ENCODE assay signal across 3 fruit fly cellular contexts in genomic region chrX:12765076-12765475, dm6.
TF ChIP-seq lines count a peak whose summit lies in the region.

Agpat1 (plus strand) TSS chrX:12765266.

- no peak for TF ChIP-seq CTCF in whole organism, embryonic (GFP tag; optimal IDR thresholded peaks at IDR 0.05; lab: Kevin White, UChicago)

TF ChIP-seq in whole organism, adult, 20 proteins besides CTCF, POLR2A, EP300 and RAD21:
- TF ChIP-seq Hr96 (GFP tag; optimal IDR thresholded peaks at IDR 0.05; lab: Kevin White, UChicago) (no peak), Mnt (GFP tag; optimal IDR thresholded peaks at IDR 0.05; lab: Kevin White, UChicago) (no peak), toe (GFP tag; optimal IDR thresholded peaks at IDR 0.05; lab: Kevin White, UChicago) (no peak), pad (GFP tag; optimal IDR thresholded peaks at IDR 0.05; lab: Kevin White, UChicago) (no peak), CG33017 (tag; optimal IDR thresholded peaks at IDR 0.05; lab: Kevin White, UChicago) (no peak), ovo (GFP tag; optimal IDR thresholded peaks at IDR 0.05; lab: Kevin White, UChicago) (peak; percentile 29), CG7101 (tag; optimal IDR thresholded peaks at IDR 0.05; lab: Kevin White, UChicago) (no peak)

TF ChIP-seq in whole organism, embryonic, 481 proteins besides CTCF, POLR2A, EP300 and RAD21 (continues in another document):
- TF ChIP-seq pb (GFP tag; optimal IDR thresholded peaks at IDR 0.05; lab: Kevin White, UChicago) (no peak), lmd (GFP tag; IDR thresholded peaks at IDR 0.05; lab: Robert Waterston, UW) (no peak), CG9609 (GFP tag; optimal IDR thresholded peaks at IDR 0.05; lab: Kevin White, UChicago) (no peak), ase (GFP tag; IDR thresholded peaks at IDR 0.05; lab: Robert Waterston, UW) (no peak), CG10431 (GFP tag; optimal IDR thresholded peaks at IDR 0.05; lab: Kevin White, UChicago) (peak; percentile 18), CG7745 (tag; optimal IDR thresholded peaks at IDR 0.05; lab: Kevin White, UChicago) (no peak), zen2 (GFP tag; IDR thresholded peaks at IDR 0.05; lab: Robert Waterston, UW; ENCODE audit: partially characterized antibody) (peak; percentile 65), dmrt11E (tag; optimal IDR thresholded peaks at IDR 0.05; lab: Kevin White, UChicago) (no peak), CG2199 (GFP tag; IDR thresholded peaks at IDR 0.05; lab: Robert Waterston, UW) (no peak), CG12659 (GFP tag; optimal IDR thresholded peaks at IDR 0.05; lab: Kevin White, UChicago) (no peak), bbx (GFP tag; IDR thresholded peaks at IDR 0.05; lab: Robert Waterston, UW; ENCODE audit: partially characterized antibody) (peak; percentile 86), CG12299 (tag; optimal IDR thresholded peaks at IDR 0.05; lab: Kevin White, UChicago) (no peak), CG3281 (GFP tag; optimal IDR thresholded peaks at IDR 0.05; lab: Kevin White, UChicago) (no peak), CG17912 (GFP tag; optimal IDR thresholded peaks at IDR 0.05; lab: Kevin White, UChicago) (no peak), CG17359 (tag; optimal IDR thresholded peaks at IDR 0.05; lab: Kevin White, UChicago) (peak; percentile 2), CG15479 (GFP tag; optimal IDR thresholded peaks at IDR 0.05; lab: Kevin White, UChicago) (no peak), Scr (GFP tag; IDR thresholded peaks at IDR 0.05; lab: Robert Waterston, UW; ENCODE audit: partially characterized antibody) (peak; percentile 79), CG7372 (GFP tag; IDR thresholded peaks at IDR 0.05; lab: Robert Waterston, UW) (no peak), pzg (GFP tag; optimal IDR thresholded peaks at IDR 0.05; lab: Kevin White, UChicago) (no peak), E2f1 (GFP tag; IDR thresholded peaks at IDR 0.05; lab: Robert Waterston, UW) (no peak), Bgb (GFP tag; IDR thresholded peaks at IDR 0.05; lab: Robert Waterston, UW; ENCODE audit: partially characterized antibody) (peak; percentile 72), slbo (GFP tag; IDR thresholded peaks at IDR 0.05; lab: Robert Waterston, UW) (no peak), esg (GFP tag; conservative IDR thresholded peaks at IDR 0.05; lab: Robert Waterston, UW) (no peak), seq (GFP tag; IDR thresholded peaks at IDR 0.05; lab: Robert Waterston, UW) (no peak), Deaf1 (tag; optimal IDR thresholded peaks at IDR 0.05; lab: Kevin White, UChicago) (no peak), wdn (GFP tag; IDR thresholded peaks at IDR 0.05; lab: Robert Waterston, UW) (no peak), Fer1 (GFP tag; optimal IDR thresholded peaks at IDR 0.05; lab: Kevin White, UChicago) (no peak), cad (GFP tag; optimal IDR thresholded peaks at IDR 0.05; lab: Kevin White, UChicago) (no peak), ato (GFP tag; IDR thresholded peaks at IDR 0.05; lab: Robert Waterston, UW; ENCODE audit: partially characterized antibody) (peak; percentile 87), CG12219 (GFP tag; optimal IDR thresholded peaks at IDR 0.05; lab: Kevin White, UChicago) (no peak), Oli (tag; optimal IDR thresholded peaks at IDR 0.05; lab: Kevin White, UChicago) (no peak), z (GFP tag; IDR thresholded peaks at IDR 0.05; lab: Robert Waterston, UW) (no peak), unc-4 (GFP tag; IDR thresholded peaks at IDR 0.05; lab: Robert Waterston, UW; ENCODE audit: partially characterized antibody) (peak; percentile 80), unpg (GFP tag; optimal IDR thresholded peaks at IDR 0.05; lab: Kevin White, UChicago) (no peak), exex (tag; optimal IDR thresholded peaks at IDR 0.05; lab: Kevin White, UChicago) (no peak), Kr (GFP tag; optimal IDR thresholded peaks at IDR 0.05; lab: Kevin White, UChicago) (no peak), CG11504 (tag; optimal IDR thresholded peaks at IDR 0.05; lab: Kevin White, UChicago) (no peak), CG1024 (GFP tag; IDR thresholded peaks at IDR 0.05; lab: Robert Waterston, UW) (no peak), E2f2 (GFP tag; IDR thresholded peaks at IDR 0.05; lab: Robert Waterston, UW) (peak; percentile 34), CG2202 (tag; optimal IDR thresholded peaks at IDR 0.05; lab: Kevin White, UChicago) (no peak), CG1603 (tag; optimal IDR thresholded peaks at IDR 0.05; lab: Kevin White, UChicago) (no peak), CG13287 (GFP tag; IDR thresholded peaks at IDR 0.05; lab: Robert Waterston, UW; ENCODE audit: partially characterized antibody) (peak; percentile 88), mld (GFP tag; IDR thresholded peaks at IDR 0.05; lab: Robert Waterston, UW; ENCODE audit: partially characterized antibody) (peak; percentile 83), fd64A (GFP tag; optimal IDR thresholded peaks at IDR 0.05; lab: Kevin White, UChicago) (no peak)

TF ChIP-seq in whole organism, prepupa, 60 proteins besides CTCF, POLR2A, EP300 and RAD21:
- TF ChIP-seq vri (GFP tag; optimal IDR thresholded peaks at IDR 0.05; lab: Kevin White, UChicago) (no peak), Eip78C (GFP tag; lab: Kevin White, UChicago) (peak; percentile 29)
